Fruit fly (Drosophila melanogaster): ENCODE measurements around the gene Atg4b.

- TF ChIP-seq CG8478 (optimal IDR thresholded peaks at IDR 0.05) (no peak), CTCF (optimal IDR thresholded peaks at IDR 0.05) (no peak)
Measured at dm6 chr3R:15366839-15367238, 10.1 kb upstream of the Atg4b start.
